Fruit fly (Drosophila melanogaster) whole organism, wandering third instar larva: ENCODE results near the gene CG18265.

Experiments
- Abd-B ChIP-seq: fragments of >200 bp; optimal IDR thresholded peaks from 2 replicates; lab custom pipeline; 2017; ENCODE audit warnings: missing biosample characterization, missing genetic modification characterization
- CG9705 ChIP-seq: fragments of 200-800 bp; sonication (Bioruptor generic); optimal IDR thresholded peaks from 2 replicates; lab custom pipeline; 2018; ENCODE audit warnings: missing biosample characterization, mild to moderate bottlenecking, missing genetic modification characterization
- Dfd ChIP-seq: fragments of >200 bp; optimal IDR thresholded peaks from 2 replicates; lab custom pipeline; 2017; ENCODE audit warnings: missing biosample characterization, missing genetic modification characterization
- dmrt93B ChIP-seq: fragments of 200-800 bp; sonication (Bioruptor generic); optimal IDR thresholded peaks from 2 replicates; lab custom pipeline; 2018; ENCODE audit warnings: missing biosample characterization, mild to moderate bottlenecking, missing genetic modification characterization
- psq ChIP-seq: fragments of 200-800 bp; sonication (Bioruptor generic); optimal IDR thresholded peaks from 3 replicates; lab custom pipeline; 2017; ENCODE audit warnings: missing biosample characterization, mild to moderate bottlenecking, missing genetic modification characterization, moderate library complexity

- TF ChIP-seq Abd-B (no peak), Dfd (GFP tag; lab: Kevin White, UChicago) (peak; percentile 23), psq (GFP tag; lab: Kevin White, UChicago) (no peak), CG9705 (no peak), dmrt93B (GFP tag; lab: Kevin White, UChicago) (no peak)
Measured at dm6 chr3L:17394435-17395017, 44.7 kb upstream of the CG18265 start.
